Fruit fly (Drosophila melanogaster) whole organism, embryonic: ENCODE results near the gene NK7.1.

ENCODE experiments used
- Asciz ChIP-seq: fragments of 200-800 bp; sonication (Bioruptor generic); optimal IDR thresholded peaks from 2 replicates; lab custom pipeline; 2017; ENCODE audit warnings: missing biosample characterization, mild to moderate bottlenecking, missing genetic modification characterization, missing genetic modification reagents
- CG10267 ChIP-seq: fragments of 200-800 bp; sonication (Bioruptor generic); optimal IDR thresholded peaks from 2 replicates; lab custom pipeline; 2018; ENCODE audit warnings: missing biosample characterization, mild to moderate bottlenecking, missing genetic modification characterization, moderate library complexity
- CG12219 ChIP-seq: fragments of 200-800 bp; sonication (Bioruptor generic); optimal IDR thresholded peaks from 3 replicates; lab custom pipeline; 2018; ENCODE audit warnings: missing biosample characterization, mild to moderate bottlenecking, missing genetic modification characterization
- CG13123 ChIP-seq: fragments of 200-800 bp; sonication (Bioruptor generic); optimal IDR thresholded peaks from 2 replicates; lab custom pipeline; 2016; ENCODE audit warnings: missing biosample characterization, missing genetic modification characterization
- CG14014 ChIP-seq: fragments of 200-800 bp; sonication (Bioruptor generic); IDR thresholded peaks from 2 replicates; pipeline ENCODE4 v1.3.6; 2022; ENCODE audit warnings: missing biosample characterization, missing genetic modification characterization
- CG14050 ChIP-seq: fragments of 200-800 bp; sonication (Bioruptor generic); IDR thresholded peaks from 3 replicates; pipeline ENCODE4 v1.3.6; 2022; ENCODE audit warnings: missing biosample characterization, missing genetic modification characterization
- CG1529 ChIP-seq: fragments of 200-800 bp; sonication (Bioruptor generic); optimal IDR thresholded peaks from 3 replicates; lab custom pipeline; 2018; ENCODE audit warnings: missing biosample characterization, missing genetic modification characterization
- CG15514 ChIP-seq: fragments of 200-800 bp; sonication (Bioruptor generic); optimal IDR thresholded peaks from 3 replicates; lab custom pipeline; 2017; ENCODE audit warnings: missing biosample characterization, missing genetic modification characterization, mild to moderate bottlenecking, moderate library complexity, missing genetic modification reagents
- CG15601 ChIP-seq: fragments of 200-800 bp; sonication (Bioruptor generic); optimal IDR thresholded peaks from 3 replicates; lab custom pipeline; 2019; ENCODE audit warnings: missing biosample characterization, mild to moderate bottlenecking, missing genetic modification characterization, moderate library complexity
- CG17912 ChIP-seq: fragments of 200-800 bp; sonication (Bioruptor generic); optimal IDR thresholded peaks from 2 replicates; lab custom pipeline; 2018; ENCODE audit warnings: missing biosample characterization, mild to moderate bottlenecking, missing genetic modification characterization
- CG2678 ChIP-seq: fragments of 200-800 bp; sonication (Bioruptor generic); optimal IDR thresholded peaks from 3 replicates; lab custom pipeline; 2019; ENCODE audit warnings: missing biosample characterization, mild to moderate bottlenecking, missing genetic modification characterization, moderate library complexity
- CG31365 ChIP-seq: fragments of 200-800 bp; sonication (Bioruptor generic); optimal IDR thresholded peaks from 2 replicates; lab custom pipeline; 2018; ENCODE audit warnings: missing biosample characterization, mild to moderate bottlenecking, missing genetic modification characterization
- CG31388 ChIP-seq: fragments of 200-800 bp; sonication (Bioruptor generic); optimal IDR thresholded peaks from 2 replicates; lab custom pipeline; 2016; ENCODE audit warnings: missing biosample characterization, missing genetic modification characterization
- CG32532 ChIP-seq: fragments of 200-800 bp; sonication (Bioruptor generic); IDR thresholded peaks from 2 replicates; pipeline ENCODE4 v1.3.6; 2022; ENCODE audit warnings: missing biosample characterization, missing genetic modification characterization
- CG33213 ChIP-seq: fragments of 200-800 bp; sonication (Bioruptor generic); optimal IDR thresholded peaks from 3 replicates; lab custom pipeline; 2016; ENCODE audit warnings: missing biosample characterization, missing genetic modification characterization
- CG3847 ChIP-seq: fragments of 200-800 bp; sonication (Bioruptor generic); IDR thresholded peaks from 2 replicates; pipeline ENCODE4 v1.3.6; 2022; ENCODE audit warnings: missing biosample characterization, missing genetic modification characterization
- CG3995 ChIP-seq: fragments of 200-800 bp; sonication (Bioruptor generic); optimal IDR thresholded peaks from 3 replicates; lab custom pipeline; 2016; ENCODE audit warnings: missing biosample characterization, missing genetic modification characterization
- CG4820 ChIP-seq: fragments of 200-800 bp; sonication (Bioruptor generic); optimal IDR thresholded peaks from 3 replicates; lab custom pipeline; 2016; ENCODE audit warnings: missing biosample characterization, missing genetic modification characterization
- CG7271 ChIP-seq: fragments of 200-800 bp; sonication (Bioruptor generic); optimal IDR thresholded peaks from 2 replicates; lab custom pipeline; 2018; ENCODE audit warnings: missing biosample characterization, mild to moderate bottlenecking, missing genetic modification characterization, moderate library complexity
- CG9876 ChIP-seq: fragments of 200-800 bp; sonication (Bioruptor generic); optimal IDR thresholded peaks from 2 replicates; lab custom pipeline; 2016; ENCODE audit warnings: missing biosample characterization, missing genetic modification characterization
- Deaf1 ChIP-seq: fragments of 200-800 bp; optimal IDR thresholded peaks from 3 replicates; lab custom pipeline; 2019; ENCODE audit warnings: missing biosample characterization, mild to moderate bottlenecking, missing genetic modification characterization, moderate library complexity
- HmgD ChIP-seq: fragments of 200-800 bp; sonication (Bioruptor generic); optimal IDR thresholded peaks from 3 replicates; lab custom pipeline; 2016; ENCODE audit warnings: missing biosample characterization, missing genetic modification characterization
- Lpt ChIP-seq: fragments of >200 bp; optimal IDR thresholded peaks from 2 replicates; lab custom pipeline; 2018; ENCODE audit warnings: missing biosample characterization, missing genetic modification characterization
- MTF-1 ChIP-seq: fragments of 200-800 bp; sonication (Bioruptor generic); optimal IDR thresholded peaks from 2 replicates; lab custom pipeline; 2018; ENCODE audit warnings: missing biosample characterization, mild to moderate bottlenecking, missing genetic modification characterization, borderline replicate concordance
- Poxn ChIP-seq: fragments of 200-800 bp; sonication (Bioruptor generic); IDR thresholded peaks from 2 replicates; pipeline ENCODE4 v1.3.6; 2022; ENCODE audit warnings: missing biosample characterization, missing genetic modification characterization
- Scr ChIP-seq: fragments of 200-800 bp; sonication (Bioruptor generic); IDR thresholded peaks from 2 replicates; pipeline ENCODE4 v1.3.6; 2022; ENCODE audit warnings: missing biosample characterization, missing genetic modification characterization; ENCODE audit not compliant: partially characterized antibody
- Side ChIP-seq: fragments of 200-800 bp; sonication (Bioruptor generic); optimal IDR thresholded peaks from 2 replicates; lab custom pipeline; 2016; ENCODE audit warnings: missing biosample characterization, missing genetic modification characterization
- Sox100B ChIP-seq: fragments of 200-800 bp; sonication (Bioruptor generic); optimal IDR thresholded peaks from 3 replicates; lab custom pipeline; 2018; ENCODE audit warnings: missing biosample characterization, mild to moderate bottlenecking, missing genetic modification characterization
- Spps ChIP-seq: fragments of 200-800 bp; sonication (Bioruptor generic); optimal IDR thresholded peaks from 2 replicates; lab custom pipeline; 2018; ENCODE audit warnings: missing biosample characterization, mild to moderate bottlenecking, missing genetic modification characterization
- Taf1 ChIP-seq: fragments of 200-800 bp; sonication (Bioruptor generic); IDR thresholded peaks from 2 replicates; pipeline ENCODE4 v1.3.6; 2022; ENCODE audit warnings: missing biosample characterization, missing genetic modification characterization
- da ChIP-seq: fragments of 200-800 bp; sonication (Bioruptor generic); optimal IDR thresholded peaks from 2 replicates; lab custom pipeline; 2016; ENCODE audit warnings: missing biosample characterization, missing genetic modification characterization
- danr ChIP-seq: fragments of 200-800 bp; sonication (Bioruptor generic); IDR thresholded peaks from 2 replicates; pipeline ENCODE4 v1.3.6; 2022; ENCODE audit warnings: missing biosample characterization, missing genetic modification characterization
- fd3F ChIP-seq: fragments of 200-800 bp; sonication (Bioruptor generic); optimal IDR thresholded peaks from 2 replicates; lab custom pipeline; 2018; ENCODE audit warnings: missing biosample characterization, mild to moderate bottlenecking, missing genetic modification characterization, moderate library complexity
- ftz-f1 ChIP-seq: fragments of 200-800 bp; sonication (Bioruptor generic); optimal IDR thresholded peaks from 2 replicates; lab custom pipeline; 2016; ENCODE audit warnings: missing biosample characterization, missing genetic modification characterization
- gcm2 ChIP-seq: fragments of 200-800 bp; sonication (Bioruptor generic); optimal IDR thresholded peaks from 2 replicates; lab custom pipeline; 2016; ENCODE audit warnings: missing biosample characterization, missing genetic modification characterization
- ind ChIP-seq: fragments of 200-800 bp; sonication (Bioruptor generic); optimal IDR thresholded peaks from 3 replicates; lab custom pipeline; 2016; ENCODE audit warnings: missing biosample characterization, missing genetic modification characterization
- kni ChIP-seq: fragments of 200-800 bp; sonication (Bioruptor generic); optimal IDR thresholded peaks from 3 replicates; lab custom pipeline; 2017; ENCODE audit warnings: mild to moderate bottlenecking, missing biosample characterization, missing genetic modification reagents, missing genetic modification characterization
- lilli ChIP-seq: fragments of 200-800 bp; sonication (Bioruptor generic); optimal IDR thresholded peaks from 3 replicates; lab custom pipeline; 2016; ENCODE audit warnings: missing biosample characterization, missing genetic modification characterization
- lov ChIP-seq, 2 experiments: fragments of 200-800 bp in 1 of 2; fragments of >200 bp in 1 of 2; sonication (Bioruptor generic) in 1 of 2; IDR thresholded peaks in 1 of 2; optimal IDR thresholded peaks in 1 of 2; 2 replicates in 1 of 2; 3 replicates in 1 of 2; pipeline versions ENCODE4 v1.3.6 to Lab custom; 2017 to 2022; ENCODE audit warnings: missing biosample characterization in 1 of 2, missing genetic modification characterization in 1 of 2
- mam ChIP-seq: fragments of 200-800 bp; sonication (Bioruptor generic); optimal IDR thresholded peaks from 3 replicates; lab custom pipeline; 2016; ENCODE audit warnings: missing biosample characterization, missing genetic modification characterization
- nmo ChIP-seq: fragments of 200-800 bp; sonication (Bioruptor generic); optimal IDR thresholded peaks from 2 replicates; lab custom pipeline; 2018; ENCODE audit warnings: missing biosample characterization, mild to moderate bottlenecking, missing genetic modification characterization, moderate library complexity
- phol ChIP-seq: fragments of 200-800 bp; sonication (Bioruptor generic); optimal IDR thresholded peaks from 3 replicates; lab custom pipeline; 2018; ENCODE audit warnings: missing biosample characterization, mild to moderate bottlenecking, missing genetic modification characterization, moderate library complexity
- prd ChIP-seq, 3 experiments: fragments of >200 bp in 2 of 3; fragments of 200-800 bp in 1 of 3; sonication (Bioruptor generic) in 1 of 3; optimal IDR thresholded peaks in 2 of 3; IDR thresholded peaks in 1 of 3; 2 replicates in 2 of 3; 3 replicates in 1 of 3; pipeline versions ENCODE4 v1.3.6 to Lab custom; 2017 to 2022; ENCODE audit warnings: missing biosample characterization in 1 of 3, missing genetic modification characterization in 1 of 3
- sc ChIP-seq, 3 experiments: fragments of >200 bp in 2 of 3; fragments of 200-800 bp in 1 of 3; sonication (Bioruptor generic) in 1 of 3; optimal IDR thresholded peaks; 2 replicates in 2 of 3; 3 replicates in 1 of 3; lab custom pipeline; 2017; ENCODE audit warnings: mild to moderate bottlenecking in 1 of 3, missing biosample characterization in 1 of 3, missing genetic modification characterization in 1 of 3, missing genetic modification reagents in 1 of 3
- shn ChIP-seq: fragments of 200-800 bp; sonication (Bioruptor generic); optimal IDR thresholded peaks from 3 replicates; lab custom pipeline; 2016; ENCODE audit warnings: missing biosample characterization, missing genetic modification characterization
- sisA ChIP-seq: fragments of 200-800 bp; sonication (Bioruptor generic); IDR thresholded peaks from 2 replicates; pipeline ENCODE4 v1.3.6; 2022; ENCODE audit warnings: missing biosample characterization, missing genetic modification characterization
- stc ChIP-seq: fragments of 200-800 bp; sonication (Bioruptor generic); IDR thresholded peaks from 2 replicates; pipeline ENCODE4 v1.3.6; 2022; ENCODE audit warnings: missing biosample characterization, missing genetic modification characterization
- twi ChIP-seq: fragments of 200-800 bp; optimal IDR thresholded peaks from 2 replicates; lab custom pipeline; 2019; ENCODE audit warnings: missing biosample characterization, mild to moderate bottlenecking, missing genetic modification characterization, moderate library complexity
- z ChIP-seq: fragments of 200-800 bp; sonication (Bioruptor generic); IDR thresholded peaks from 3 replicates; pipeline ENCODE4 v1.3.6; 2022; ENCODE audit warnings: missing biosample characterization, missing genetic modification characterization

The NK7.1 gene

DNA sequence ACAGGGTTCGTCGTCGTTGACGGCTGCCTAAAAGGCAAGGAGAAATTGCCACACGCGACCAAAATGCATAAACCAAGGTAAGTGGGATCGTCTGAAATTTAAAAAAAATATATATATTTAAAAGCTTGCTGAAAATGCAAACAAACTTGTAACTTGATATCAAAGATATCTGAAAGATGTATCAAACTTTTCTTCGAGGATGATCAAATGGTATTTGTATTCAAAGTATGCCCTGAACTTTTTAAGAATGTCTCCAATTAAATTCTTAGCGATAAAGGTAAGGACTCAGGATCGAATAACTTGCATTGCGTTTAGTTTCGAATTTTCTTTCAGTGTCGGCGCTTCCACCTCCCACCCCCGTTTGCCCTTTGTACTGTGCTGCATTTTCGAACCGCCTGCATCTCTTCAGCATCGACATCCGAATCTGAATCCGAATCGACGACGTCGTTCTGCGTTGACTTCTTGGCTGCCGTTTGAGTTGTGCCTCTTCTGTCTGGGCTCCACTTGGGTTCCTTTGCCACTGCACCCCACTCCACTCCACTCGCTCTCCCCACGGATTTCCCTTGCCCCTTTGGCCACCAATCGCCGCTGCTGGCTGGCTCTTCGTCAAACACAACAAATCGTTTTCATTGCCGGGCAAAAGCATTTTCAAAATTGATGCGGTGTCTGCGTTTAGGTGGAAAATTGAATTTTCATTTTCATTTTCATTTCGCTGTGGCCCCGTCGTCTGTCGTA, 13.5 kb upstream of the NK7.1 start (continued):
- TF ChIP-seq mam (GFP tag; lab: Kevin White, UChicago) (no peak), CG12219 (GFP tag; lab: Kevin White, UChicago) (no peak), CG10267 (tag; lab: Kevin White, UChicago) (peak; percentile 35), fd3F (GFP tag; lab: Kevin White, UChicago) (no peak), ind (GFP tag; lab: Kevin White, UChicago) (no peak), HmgD (GFP tag; lab: Kevin White, UChicago) (no peak), danr (GFP tag; lab: Robert Waterston, UW) (no peak), CG15601 (tag; lab: Kevin White, UChicago) (peak; percentile 54), z (GFP tag; lab: Robert Waterston, UW) (no peak), Taf1 (GFP tag; lab: Robert Waterston, UW) (no peak), CG17912 (GFP tag; lab: Kevin White, UChicago) (no peak), lov (optimal IDR thresholded peaks at IDR 0.05; lab: Kevin White, UChicago) (no peak), lov (GFP tag; IDR thresholded peaks at IDR 0.05; lab: Robert Waterston, UW) (no peak), CG32532 (no peak), Side (GFP tag; lab: Kevin White, UChicago) (no peak), MTF-1 (GFP tag; lab: Kevin White, UChicago) (no peak), Deaf1 (tag; lab: Kevin White, UChicago) (no peak), da (GFP tag; lab: Kevin White, UChicago) (no peak), CG14014 (no peak), CG31365 (no peak), CG33213 (GFP tag; lab: Kevin White, UChicago) (no peak), Asciz (GFP tag; lab: Kevin White, UChicago) (peak; percentile 34), CG14050 (GFP tag; lab: Robert Waterston, UW) (no peak), phol (peak; percentile 74), CG13123 (GFP tag; lab: Kevin White, UChicago) (no peak), ftz-f1 (GFP tag; lab: Kevin White, UChicago) (no peak), gcm2 (no peak), lilli (GFP tag; lab: Kevin White, UChicago) (no peak), sc (optimal IDR thresholded peaks at IDR 0.05; lab: Kevin White, UChicago) (no peak), sc (GFP tag; optimal IDR thresholded peaks at IDR 0.05; lab: Kevin White, UChicago) (peak; percentile 62), CG1529 (GFP tag; lab: Kevin White, UChicago) (peak; percentile 29), Poxn (GFP tag; lab: Robert Waterston, UW) (no peak), sisA (GFP tag; lab: Robert Waterston, UW) (no peak), shn (GFP tag; lab: Kevin White, UChicago) (no peak), CG2678 (tag; lab: Kevin White, UChicago) (peak; percentile 44), CG3847 (no peak), CG31388 (GFP tag; lab: Kevin White, UChicago) (no peak), CG4820 (GFP tag; lab: Kevin White, UChicago) (peak; percentile 28), prd (optimal IDR thresholded peaks at IDR 0.05; lab: Kevin White, UChicago) (no peak), prd (GFP tag; IDR thresholded peaks at IDR 0.05; lab: Robert Waterston, UW) (no peak), stc (GFP tag; lab: Robert Waterston, UW) (no peak), Lpt (GFP tag; lab: Kevin White, UChicago) (no peak), CG3995 (GFP tag; lab: Kevin White, UChicago) (no peak), CG15514 (GFP tag; lab: Kevin White, UChicago) (no peak), CG9876 (GFP tag; lab: Kevin White, UChicago) (no peak), CG7271 (tag; lab: Kevin White, UChicago) (no peak), nmo (GFP tag; lab: Kevin White, UChicago) (peak; percentile 71), Spps (tag; lab: Kevin White, UChicago) (peak; percentile 42), Scr (GFP tag; lab: Robert Waterston, UW) (no peak), Sox100B (peak; percentile 36), twi (tag; lab: Kevin White, UChicago) (peak; percentile 2), kni (GFP tag; lab: Kevin White, UChicago) (no peak)
